Fruit fly (Drosophila melanogaster) whole organism, prepupa: Measurements from ENCODE around the gene Kr-h2.
A peak's percentile ranks its signal among the peaks of the same experiment; 100 is the strongest.

Source experiments
- CG11902 ChIP-seq: fragments of 200-800 bp; sonication (Bioruptor generic); optimal IDR thresholded peaks from 3 replicates; lab custom pipeline; 2016; ENCODE audit warnings: missing biosample characterization, missing genetic modification characterization
- CG15336 ChIP-seq: fragments of 200-800 bp; sonication (Bioruptor generic); IDR thresholded peaks from 2 replicates; pipeline ENCODE4 v1.3.6; 2022; ENCODE audit warnings: missing biosample characterization, missing genetic modification characterization
- CG4318 ChIP-seq: fragments of 200-800 bp; sonication (Bioruptor generic); optimal IDR thresholded peaks from 3 replicates; lab custom pipeline; 2017; ENCODE audit warnings: missing biosample characterization, mild to moderate bottlenecking, missing genetic modification characterization
- Sox102F ChIP-seq: fragments of 200-800 bp; sonication (Bioruptor generic); optimal IDR thresholded peaks from 2 replicates; lab custom pipeline; 2016; ENCODE audit warnings: missing biosample characterization, mild to moderate bottlenecking, missing genetic modification characterization
- Sox15 ChIP-seq: fragments of 200-800 bp; sonication (Bioruptor generic); optimal IDR thresholded peaks from 3 replicates; lab custom pipeline; 2016; ENCODE audit warnings: missing biosample characterization, missing genetic modification characterization
- fd85E ChIP-seq: fragments of 200-800 bp; sonication (Bioruptor generic); optimal IDR thresholded peaks from 3 replicates; lab custom pipeline; 2016; ENCODE audit warnings: missing biosample characterization, missing genetic modification characterization
- spab ChIP-seq: fragments of 200-800 bp; sonication (Bioruptor generic); optimal IDR thresholded peaks from 2 replicates; lab custom pipeline; 2017; ENCODE audit warnings: missing biosample characterization, mild to moderate bottlenecking, missing genetic modification characterization, missing genetic modification reagents
- svp ChIP-seq: fragments of 200-800 bp; sonication (Bioruptor generic); peaks from one replicate; lab custom pipeline; 2016; ENCODE audit warnings: missing biosample characterization, missing genetic modification characterization

DNA sequence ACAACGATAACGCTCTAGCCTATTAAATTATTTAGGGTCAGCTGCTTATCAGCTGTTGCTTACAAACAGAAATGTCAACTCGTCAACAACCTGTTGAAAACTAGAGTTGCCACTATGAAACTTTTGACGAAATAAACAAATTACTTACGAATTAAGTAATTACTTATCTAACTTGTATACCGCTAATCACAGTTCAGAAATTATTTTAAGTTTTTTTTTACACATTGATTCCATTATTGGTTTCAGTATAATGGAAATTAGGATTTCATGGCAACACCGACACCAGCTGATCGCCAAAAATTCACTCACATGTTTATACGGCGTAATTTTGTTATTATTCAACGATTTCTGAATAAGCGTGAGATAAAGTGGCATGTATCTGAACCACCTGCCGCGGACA lies 33.0 kb upstream of the Kr-h2 start, which contains the start of the genes CG9117 and CG31643:
- TF ChIP-seq spab (GFP tag; lab: Kevin White, UChicago) (no peak), CG4318 (GFP tag; lab: Kevin White, UChicago) (no peak), Sox15 (GFP tag; lab: Kevin White, UChicago) (peak; percentile 26), fd85E (GFP tag; lab: Kevin White, UChicago) (no peak), CG11902 (GFP tag; lab: Kevin White, UChicago) (no peak), Sox102F (GFP tag; lab: Kevin White, UChicago) (no peak), svp (GFP tag; lab: Kevin White, UChicago) (peak; percentile 95), CG15336 (peak; percentile 62)
